Worm (Caenorhabditis elegans): Measurements from ENCODE around the gene C50D2.7.

ce11 chrII:76662-77061, 18.4 kb downstream of the C50D2.7 start:
- TF ChIP-seq him-1 (tag; optimal IDR thresholded peaks at IDR 0.05) = no peak
- TF ChIP-seq W03F9.2 (tag; optimal IDR thresholded peaks at IDR 0.05) = no peak

Data from whole organism, L4/young adult.